Fruit fly (Drosophila melanogaster): Measurements from ENCODE around the gene CG7322.

Gene CG7322

dm6 chrX:18843229-18844033 is 14.1 kb downstream of the CG7322 start, which contains the start of gene htk (continued):
- no peak for TF ChIP-seq fd64A (GFP tag; optimal IDR thresholded peaks at IDR 0.05)
- peak; percentile 55 for TF ChIP-seq Hr3 (GFP tag; optimal IDR thresholded peaks at IDR 0.05)
- no peak for TF ChIP-seq Doc2 (GFP tag; IDR thresholded peaks at IDR 0.05)
- peak; percentile 76 for TF ChIP-seq tin (GFP tag; optimal IDR thresholded peaks at IDR 0.05)
- no peak for TF ChIP-seq Eip74EF (GFP tag; optimal IDR thresholded peaks at IDR 0.05)
- no peak for TF ChIP-seq Jarid2 (GFP tag; optimal IDR thresholded peaks at IDR 0.05)
- no peak for TF ChIP-seq CG10431 (GFP tag; optimal IDR thresholded peaks at IDR 0.05)
- TF ChIP-seq CG6175 (GFP tag; IDR thresholded peaks at IDR 0.05) = 0 out of 3 replicates have a peak, but pooled peaks have one; percentile 15
- TF ChIP-seq sc (optimal IDR thresholded peaks at IDR 0.05) = no peak
- TF ChIP-seq sc (GFP tag; optimal IDR thresholded peaks at IDR 0.05) = peak; percentile 3
- no peak for TF ChIP-seq eve (GFP tag; optimal IDR thresholded peaks at IDR 0.05)
- TF ChIP-seq usp (GFP tag; optimal IDR thresholded peaks at IDR 0.05) = no peak
- no peak for TF ChIP-seq psq (GFP tag; optimal IDR thresholded peaks at IDR 0.05)
- peak; percentile 74 for TF ChIP-seq CG10267 (tag; optimal IDR thresholded peaks at IDR 0.05)
- no peak for TF ChIP-seq danr (GFP tag; IDR thresholded peaks at IDR 0.05)
- TF ChIP-seq en (GFP tag; optimal IDR thresholded peaks at IDR 0.05) = peak; percentile 54
- TF ChIP-seq CG17802 (tag; optimal IDR thresholded peaks at IDR 0.05) = no peak
- peak; percentile 94; the same call in 3 of the 4 replicates for TF ChIP-seq chinmo (GFP tag; IDR thresholded peaks at IDR 0.05; ENCODE audit: partially characterized antibody)
- peak; percentile 75 to 81 for TF ChIP-seq dpn (GFP tag; optimal IDR thresholded peaks at IDR 0.05)
- TF ChIP-seq NK7.1 (GFP tag; optimal IDR thresholded peaks at IDR 0.05) = peak; percentile 25
- no peak for TF ChIP-seq CG6254 (GFP tag; optimal IDR thresholded peaks at IDR 0.05)
- TF ChIP-seq Fer3 (tag; optimal IDR thresholded peaks at IDR 0.05) = peak; percentile 63
- peak; percentile 44 for TF ChIP-seq eyg (GFP tag; optimal IDR thresholded peaks at IDR 0.05)
- peak; percentile 81 for TF ChIP-seq sens (GFP tag)
- peak; percentile 64 for TF ChIP-seq Mes4 (GFP tag; optimal IDR thresholded peaks at IDR 0.05)
- TF ChIP-seq br (optimal IDR thresholded peaks at IDR 0.05) = no peak
- peak; percentile 40 to 71 for TF ChIP-seq Hr51 (GFP tag; optimal IDR thresholded peaks at IDR 0.05)
- peak; percentile 15 for TF ChIP-seq CG10543 (GFP tag; optimal IDR thresholded peaks at IDR 0.05)
- peak; percentile 43 for TF ChIP-seq CG18262 (tag; optimal IDR thresholded peaks at IDR 0.05)
- TF ChIP-seq CG16779 (GFP tag; IDR thresholded peaks at IDR 0.05) = no peak
- peak; percentile 68 for TF ChIP-seq ken (GFP tag; IDR thresholded peaks at IDR 0.05)
- peak; percentile 64 for TF ChIP-seq Xrp1 (GFP tag; IDR thresholded peaks at IDR 0.05)
- TF ChIP-seq CG11085 (GFP tag; IDR thresholded peaks at IDR 0.05) = peak; percentile 72
- peak; percentile 61 for TF ChIP-seq CG2129 (GFP tag; IDR thresholded peaks at IDR 0.05; ENCODE audit: partially characterized antibody)
- no peak for TF ChIP-seq Nf-YA (GFP tag; IDR thresholded peaks at IDR 0.05)
- TF ChIP-seq Nf-YB (GFP tag; optimal IDR thresholded peaks at IDR 0.05) = peak; percentile 13
- peak; percentile 69; the same call in 1 of the 3 replicates for TF ChIP-seq Mrtf (GFP tag; IDR thresholded peaks at IDR 0.05)
- TF ChIP-seq Aef1 (GFP tag; IDR thresholded peaks at IDR 0.05) = peak; percentile 72
- TF ChIP-seq seq (GFP tag; IDR thresholded peaks at IDR 0.05) = peak; percentile 48; the same call in 1 of the 2 replicates
- TF ChIP-seq knrl (GFP tag; IDR thresholded peaks at IDR 0.05; ENCODE audit: partially characterized antibody) = peak; percentile 87
- TF ChIP-seq Adf1 (GFP tag; IDR thresholded peaks at IDR 0.05) = peak; percentile 41; the same call in 1 of the 2 replicates
- TF ChIP-seq CG17359 (tag; optimal IDR thresholded peaks at IDR 0.05) = peak; percentile 71
- peak; percentile 65 for TF ChIP-seq slp2 (GFP tag; optimal IDR thresholded peaks at IDR 0.05)
- peak; percentile 88 for TF ChIP-seq vvl (GFP tag; IDR thresholded peaks at IDR 0.05)
- TF ChIP-seq Oaz (GFP tag; IDR thresholded peaks at IDR 0.05) = peak; percentile 46
- no peak for TF ChIP-seq rib (GFP tag; IDR thresholded peaks at IDR 0.05)
- TF ChIP-seq CG15269 (tag; optimal IDR thresholded peaks at IDR 0.05) = peak; percentile 52
- peak; percentile 61 for TF ChIP-seq HLH3B (GFP tag; IDR thresholded peaks at IDR 0.05)
